Worm (Caenorhabditis elegans): ENCODE data around the gene nex-3.

DNA sequence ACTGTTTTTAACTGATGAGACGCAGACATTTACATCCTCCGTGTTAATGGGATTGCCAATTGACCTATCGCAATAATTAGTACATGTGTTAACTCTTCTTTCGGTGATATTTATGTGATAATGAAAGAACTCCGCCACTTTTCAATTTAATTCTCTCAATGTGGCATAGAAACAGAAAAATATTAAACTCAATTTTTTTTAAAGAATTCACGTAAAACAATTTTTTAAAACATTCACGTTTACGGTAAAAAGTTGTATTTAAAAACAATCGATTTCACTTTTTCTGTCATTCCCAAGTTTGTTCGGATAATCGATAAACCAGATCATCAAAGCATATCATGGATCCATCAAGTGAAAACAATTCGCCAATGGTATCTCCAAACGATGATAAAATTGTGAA is 26.9 kb downstream of the nex-3 start, which contains the start of gene mstr-2:
- TF ChIP-seq mdl-1 (tag; optimal IDR thresholded peaks at IDR 0.05) (no peak), nhr-23 (tag; optimal IDR thresholded peaks at IDR 0.05) (no peak), sma-3 (GFP tag; optimal IDR thresholded peaks at IDR 0.05) (no peak), unc-62 (GFP tag; optimal IDR thresholded peaks at IDR 0.05) (no peak), skn-1 (tag; optimal IDR thresholded peaks at IDR 0.05) (no peak), dmd-4 (tag; optimal IDR thresholded peaks at IDR 0.05) (no peak), fos-1 (tag; optimal IDR thresholded peaks at IDR 0.05) (no peak), nhr-11 (tag; optimal IDR thresholded peaks at IDR 0.05) (no peak)

Data from whole organism, L2 larva.